Worm (Caenorhabditis elegans) whole organism, late embryonic: Measurements from ENCODE around the gene atf-4.

ENCODE experiments used
- Y22D7AL.16 ChIP-seq: sonication (generic microtip); optimal IDR thresholded peaks from 2 replicates; lab custom pipeline; 2016; ENCODE audit warnings: missing genetic modification characterization, missing compliant biosample characterization
- ceh-30 ChIP-seq: fragments of 150-350 bp; optimal IDR thresholded peaks from 2 replicates; lab custom pipeline; 2014; ENCODE audit warnings: missing biosample characterization, missing genetic modification characterization
- fkh-10 ChIP-seq: fragments of 150-350 bp; optimal IDR thresholded peaks from 2 replicates; lab custom pipeline; 2014; ENCODE audit warnings: missing biosample characterization, missing genetic modification reagents, missing genetic modification characterization
- hlh-13 ChIP-seq: fragments of 200-800 bp; sonication (Bioruptor generic); optimal IDR thresholded peaks from 2 replicates; lab custom pipeline; 2018; ENCODE audit warnings: mild to moderate bottlenecking, missing genetic modification characterization, missing compliant biosample characterization
- lin-11 ChIP-seq: fragments of 200-800 bp; sonication (Bioruptor generic); optimal IDR thresholded peaks from 2 replicates; lab custom pipeline; 2018; ENCODE audit warnings: mild to moderate bottlenecking, missing genetic modification characterization, missing compliant biosample characterization
- pha-4 ChIP-seq: fragments of 150-350 bp; optimal IDR thresholded peaks from 2 replicates; lab custom pipeline; 2018; ENCODE audit warnings: missing biosample characterization, missing genetic modification reagents, missing genetic modification characterization

DNA sequence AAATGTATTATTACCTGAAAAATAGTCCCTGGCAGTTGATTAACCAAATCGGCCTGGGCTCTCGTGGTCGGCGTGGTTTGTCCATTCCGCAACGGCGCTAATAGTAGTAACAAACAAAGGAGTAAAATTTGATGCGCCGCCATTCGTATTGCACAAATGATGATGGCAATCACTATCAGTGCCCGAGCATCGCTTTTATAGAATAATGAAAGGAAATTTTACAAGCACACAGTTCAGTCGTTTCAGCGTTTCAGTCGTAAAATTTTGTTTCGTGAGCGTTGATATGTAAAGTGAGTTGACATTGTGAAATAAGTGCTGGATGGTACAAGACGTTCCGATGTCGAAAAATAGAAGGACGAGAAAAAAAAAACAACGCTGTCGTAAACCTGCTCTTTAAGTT lies 38.9 kb downstream of the atf-4 start, which contains the start of gene Y16B4A.2:
- no peak for TF ChIP-seq fkh-10
- TF ChIP-seq Y22D7AL.16, result no peak
- no peak for TF ChIP-seq lin-11
- no peak for TF ChIP-seq pha-4 (tag; lab: Kevin White, UChicago)
- no peak for TF ChIP-seq hlh-13 (GFP tag; lab: Kevin White, UChicago)
- no peak for TF ChIP-seq ceh-30 (tag; lab: Kevin White, UChicago)
